Worm (Caenorhabditis elegans) whole organism, late embryonic: ENCODE data around the gene Y57G11B.3.

Experiments used
- ama-1 ChIP-seq: fragments of 150-350 bp; optimal IDR thresholded peaks from 2 replicates; lab custom pipeline; 2014
- ceh-14 ChIP-seq: sonication (generic microtip); optimal IDR thresholded peaks from 2 replicates; lab custom pipeline; 2016; ENCODE audit warnings: missing genotype, missing genetic modification characterization, missing compliant biosample characterization
- ceh-45 ChIP-seq: fragments of 200-800 bp; sonication (Bioruptor generic); IDR thresholded peaks from 2 replicates; pipeline ENCODE4 v1.3.6; 2022; ENCODE audit warnings: missing genetic modification reagents, missing genetic modification characterization, missing compliant biosample characterization
- ceh-48 ChIP-seq: sonication (generic microtip); optimal IDR thresholded peaks from 2 replicates; lab custom pipeline; 2016; ENCODE audit warnings: missing genetic modification characterization, inconsistent platforms, missing compliant biosample characterization
- lin-11 ChIP-seq: fragments of 200-800 bp; sonication (Bioruptor generic); optimal IDR thresholded peaks from 2 replicates; lab custom pipeline; 2018; ENCODE audit warnings: mild to moderate bottlenecking, missing genetic modification characterization, missing compliant biosample characterization
- nhr-11 ChIP-seq: fragments of 150-350 bp; optimal IDR thresholded peaks from 2 replicates; lab custom pipeline; 2014; ENCODE audit warnings: missing biosample characterization, missing genetic modification characterization
- pha-4 ChIP-seq: fragments of 150-350 bp; optimal IDR thresholded peaks from 2 replicates; lab custom pipeline; 2018; ENCODE audit warnings: missing biosample characterization, missing genetic modification reagents, missing genetic modification characterization
- pqm-1 ChIP-seq: sonication (generic microtip); optimal IDR thresholded peaks from 2 replicates; lab custom pipeline; 2016; ENCODE audit warnings: missing genetic modification characterization, missing compliant biosample characterization
- syd-9 ChIP-seq: sonication (generic microtip); optimal IDR thresholded peaks from 2 replicates; lab custom pipeline; 2016; ENCODE audit warnings: mild to moderate bottlenecking, missing genetic modification characterization, moderate library complexity, missing compliant biosample characterization

- TF ChIP-seq ama-1 (lab: Kevin White, UChicago) (no peak), syd-9 (no peak), pha-4 (tag; lab: Kevin White, UChicago) (no peak), pqm-1 (tag; lab: Kevin White, UChicago) (no peak), nhr-11 (tag; lab: Kevin White, UChicago) (no peak), lin-11 (no peak), ceh-45 (GFP tag; lab: Robert Waterston, UW) (no peak), ceh-48 (tag; lab: Kevin White, UChicago) (no peak), ceh-14 (tag; lab: Kevin White, UChicago) (no peak)
Measured at ce11 chrIV:14536911-14537310, 37.3 kb downstream of the Y57G11B.3 start, which contains the start of gene T27E7.5.
